Worm (Caenorhabditis elegans) whole organism, mixed stage, embryonic: Measurements from ENCODE around the gene C48B4.11.

Experiments
- blmp-1 ChIP-seq: fragments of 150-350 bp; optimal IDR thresholded peaks from 2 replicates; lab custom pipeline; 2014; ENCODE audit warnings: missing biosample characterization, missing genetic modification characterization
- ces-1 ChIP-seq: fragments of 150-350 bp; optimal IDR thresholded peaks from 2 replicates; lab custom pipeline; 2014; ENCODE audit warnings: missing biosample characterization, missing genetic modification reagents, missing genetic modification characterization
- lin-13 ChIP-seq: fragments of 150-350 bp; optimal IDR thresholded peaks from 2 replicates; lab custom pipeline; 2014; ENCODE audit warnings: missing biosample characterization, missing genetic modification characterization
- lsy-2 ChIP-seq: fragments of 150-350 bp; optimal IDR thresholded peaks from 2 replicates; lab custom pipeline; 2014; ENCODE audit warnings: missing biosample characterization, missing genetic modification characterization
- mab-5 ChIP-seq: fragments of 150-350 bp; optimal IDR thresholded peaks from 2 replicates; lab custom pipeline; 2014; ENCODE audit warnings: missing biosample characterization, missing genetic modification characterization
- mep-1 ChIP-seq: fragments of 150-350 bp; optimal IDR thresholded peaks from 2 replicates; lab custom pipeline; 2017; ENCODE audit warnings: missing biosample characterization, missing genetic modification reagents, missing genetic modification characterization, inconsistent platforms
- nhr-28 ChIP-seq: fragments of 150-350 bp; optimal IDR thresholded peaks from 2 replicates; lab custom pipeline; 2014; ENCODE audit warnings: missing biosample characterization, missing genetic modification characterization
- nhr-76 ChIP-seq: sonication (generic microtip); optimal IDR thresholded peaks from 2 replicates; lab custom pipeline; 2017; ENCODE audit warnings: missing biosample characterization, missing genetic modification characterization
- pha-4 ChIP-seq: fragments of 150-350 bp; optimal IDR thresholded peaks from 2 replicates; lab custom pipeline; 2018; ENCODE audit warnings: missing biosample characterization, missing genetic modification reagents, missing genetic modification characterization
- snpc-4 ChIP-seq: fragments of 150-350 bp; optimal IDR thresholded peaks from 2 replicates; lab custom pipeline; 2014; ENCODE audit warnings: missing biosample characterization, missing genetic modification characterization
- sptf-1 ChIP-seq: sonication (generic microtip); optimal IDR thresholded peaks from 2 replicates; lab custom pipeline; 2017; ENCODE audit warnings: mild to moderate bottlenecking, missing genetic modification characterization, moderate library complexity, missing compliant biosample characterization
- unc-62 ChIP-seq: fragments of 150-350 bp; optimal IDR thresholded peaks from 2 replicates; lab custom pipeline; 2014; ENCODE audit warnings: missing biosample characterization, missing genetic modification reagents, missing genetic modification characterization

ce11 chrIII:9563235-9563634 lies 2.7 kb downstream of the C48B4.11 start, which contains the start of gene C48B4.9:
- TF ChIP-seq sptf-1 (tag; lab: Kevin White, UChicago) (no peak), nhr-28 (tag; lab: Kevin White, UChicago) (no peak), pha-4 (no peak), nhr-76 (no peak), unc-62 (GFP tag; lab: Kevin White, UChicago) (no peak), lsy-2 (tag; lab: Kevin White, UChicago) (no peak), snpc-4 (no peak), blmp-1 (tag; lab: Kevin White, UChicago) (no peak), lin-13 (tag; lab: Kevin White, UChicago) (no peak), mab-5 (tag; lab: Kevin White, UChicago) (no peak), mep-1 (tag; lab: Kevin White, UChicago) (no peak), ces-1 (GFP tag; lab: Kevin White, UChicago) (no peak)
